Worm (Caenorhabditis elegans) whole organism, midembryonic: ENCODE measurements around the gene M04D8.5.

Experiments
- T22C8.4 ChIP-seq: fragments of 200-800 bp; sonication (Bioruptor generic); IDR thresholded peaks from 2 replicates; pipeline ENCODE4 v1.3.6; 2022; ENCODE audit warnings: missing genetic modification characterization, missing compliant biosample characterization
- cog-1 ChIP-seq: sonication (generic microtip); optimal IDR thresholded peaks from 2 replicates; lab custom pipeline; 2016; ENCODE audit warnings: missing genetic modification characterization, missing compliant biosample characterization
- flt-1 ChIP-seq: fragments of 200-800 bp; sonication (Bioruptor generic); IDR thresholded peaks from 2 replicates; pipeline ENCODE4 v1.3.6; 2022; ENCODE audit warnings: missing genetic modification characterization, missing compliant biosample characterization
- klf-2 ChIP-seq: fragments of 200-800 bp; sonication (Bioruptor generic); conservative IDR thresholded peaks from 2 replicates; pipeline ENCODE4 v1.3.6; 2022; ENCODE audit warnings: missing genetic modification reagents, missing genetic modification characterization, missing compliant biosample characterization
- med-1 ChIP-seq: sonication (generic microtip); optimal IDR thresholded peaks from 2 replicates; lab custom pipeline; 2017; ENCODE audit warnings: missing genetic modification characterization, mild to moderate bottlenecking, missing compliant biosample characterization, antibody characterized with exemption, missing genetic modification reagents; ENCODE audit not compliant: insufficient read depth
- ref-1 ChIP-seq: fragments of 200-800 bp; sonication (Bioruptor generic); conservative IDR thresholded peaks from 2 replicates; pipeline ENCODE4 v1.3.6; 2022; ENCODE audit warnings: missing genetic modification reagents, missing genetic modification characterization, missing compliant biosample characterization
- ztf-23 ChIP-seq: fragments of 200-800 bp; sonication (Bioruptor generic); IDR thresholded peaks from 2 replicates; pipeline ENCODE4 v1.3.6; 2022; ENCODE audit warnings: missing genetic modification reagents, missing genetic modification characterization, missing compliant biosample characterization
- ztf-29 ChIP-seq: fragments of 200-800 bp; sonication (Bioruptor generic); IDR thresholded peaks from 2 replicates; pipeline ENCODE4 v1.3.6; 2022; ENCODE audit warnings: missing genetic modification reagents, missing genetic modification characterization, missing compliant biosample characterization

- no peak for TF ChIP-seq ref-1 (GFP tag; lab: Robert Waterston, UW)
- no peak for TF ChIP-seq med-1 (GFP tag; lab: Kevin White, UChicago)
- TF ChIP-seq ztf-23 (GFP tag; lab: Robert Waterston, UW) = no peak
- no peak for TF ChIP-seq cog-1 (tag; lab: Kevin White, UChicago)
- no peak for TF ChIP-seq klf-2
- TF ChIP-seq flt-1 = no peak
- TF ChIP-seq T22C8.4 (GFP tag; lab: Robert Waterston, UW) = no peak
- TF ChIP-seq ztf-29 (GFP tag; lab: Robert Waterston, UW) = no peak
Observed at ce11 chrIII:10027947-10028346, 5.2 kb downstream of the M04D8.5 start, which contains the start of gene ins-23.
